Worm (Caenorhabditis elegans): ENCODE measurements around the gene F21C10.10.

DNA sequence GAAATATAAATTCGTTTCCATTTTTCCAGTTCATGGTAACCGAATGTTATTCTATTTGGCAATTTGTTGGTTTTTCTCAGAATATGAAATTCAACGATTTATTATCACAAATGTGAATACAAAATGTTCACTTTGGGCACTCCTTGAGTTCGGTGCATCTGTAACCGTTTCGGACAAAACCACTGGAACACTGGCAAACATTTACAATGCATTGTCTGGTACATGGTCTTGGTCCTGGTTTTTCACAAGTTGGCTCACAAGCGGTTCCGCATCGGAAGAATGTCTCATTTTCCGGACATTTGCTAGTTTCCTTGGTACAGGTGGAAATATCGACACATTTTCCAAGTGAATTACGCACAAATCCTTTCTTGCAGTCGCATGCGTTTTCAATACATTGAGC is 42.8 kb upstream of the F21C10.10 start:
- TF ChIP-seq ets-4 (tag; optimal IDR thresholded peaks at IDR 0.05) = no peak
- TF ChIP-seq sox-4 (tag; optimal IDR thresholded peaks at IDR 0.05) = no peak
- no peak for TF ChIP-seq pat-9 (tag; optimal IDR thresholded peaks at IDR 0.05)
- no peak for TF ChIP-seq ceh-22 (tag; optimal IDR thresholded peaks at IDR 0.05)
- no peak for TF ChIP-seq nfya-1 (tag; optimal IDR thresholded peaks at IDR 0.05)
- no peak for TF ChIP-seq ceh-9 (tag; optimal IDR thresholded peaks at IDR 0.05)
- TF ChIP-seq ztf-16 (tag; optimal IDR thresholded peaks at IDR 0.05) = no peak
- no peak for TF ChIP-seq pqm-1 (tag; optimal IDR thresholded peaks at IDR 0.05)
- TF ChIP-seq Y22D7AL.16 (tag; optimal IDR thresholded peaks at IDR 0.05) = no peak
- no peak for TF ChIP-seq ama-1 (optimal IDR thresholded peaks at IDR 0.05)
